Fruit fly (Drosophila melanogaster): ENCODE data around the gene Nxf3.

dm6 chr3L:13917589-13918198, 47.3 kb upstream of the Nxf3 start:
- no peak for TF ChIP-seq Hr96 (GFP tag; optimal IDR thresholded peaks at IDR 0.05)
- TF ChIP-seq CG5204 (GFP tag; optimal IDR thresholded peaks at IDR 0.05), result peak; percentile 4
- TF ChIP-seq kay (GFP tag; ENCODE audit: borderline replicate concordance), result no peak
- TF ChIP-seq CG14711 (tag; optimal IDR thresholded peaks at IDR 0.05), result peak; percentile 32
- TF ChIP-seq cnc (optimal IDR thresholded peaks at IDR 0.05), result no peak

All from whole organism, adult.